Fruit fly (Drosophila melanogaster): ENCODE measurements around the gene wac.

Gene wac

dm6 chr3L:263500-264377 is 5.8 kb downstream of the wac start:
- no peak for TF ChIP-seq CG13204 (GFP tag; optimal IDR thresholded peaks at IDR 0.05)
- no peak for TF ChIP-seq CG8301 (tag; optimal IDR thresholded peaks at IDR 0.05)
- TF ChIP-seq fd96Ca (GFP tag; IDR thresholded peaks at IDR 0.05): 0 out of 3 replicates have a peak, but pooled peaks have one; percentile 33
- TF ChIP-seq Pif1A (GFP tag; optimal IDR thresholded peaks at IDR 0.05): no peak
- no peak for TF ChIP-seq Snoo (tag; optimal IDR thresholded peaks at IDR 0.05)

- TF ChIP-seq gl (tag; optimal IDR thresholded peaks at IDR 0.05): no peak
- no peak for TF ChIP-seq Snoo (tag; optimal IDR thresholded peaks at IDR 0.05)
- no peak for TF ChIP-seq CG8301 (tag; optimal IDR thresholded peaks at IDR 0.05)
- peak; percentile 7 for TF ChIP-seq CG8159 (tag; optimal IDR thresholded peaks at IDR 0.05)
- TF ChIP-seq CG15710 (tag; optimal IDR thresholded peaks at IDR 0.05): peak; percentile 13
- TF ChIP-seq CG32121 (GFP tag; IDR thresholded peaks at IDR 0.05): no peak
- no peak; the same call in 2 of the 3 replicates for TF ChIP-seq fd96Ca (GFP tag; IDR thresholded peaks at IDR 0.05)
- peak; percentile 41; the same call in 1 of the 3 replicates for TF ChIP-seq CG4496 (GFP tag; IDR thresholded peaks at IDR 0.05)
- peak; percentile 16 for TF ChIP-seq Pif1B (GFP tag; optimal IDR thresholded peaks at IDR 0.05)
- TF ChIP-seq CG12605 (GFP tag; IDR thresholded peaks at IDR 0.05): no peak
- TF ChIP-seq CG34367 (tag; optimal IDR thresholded peaks at IDR 0.05): no peak
Observed at dm6 chr3L:264378-265151, 6.6 kb downstream of the wac start, which contains the start of the genes Tudor-SN and mRpL17. TSS of gene Tudor-SN (minus strand) at chr3L:264380. TSS of gene mRpL17 (plus strand) at chr3L:264779.

- no peak for TF ChIP-seq CG10348 (GFP tag; IDR thresholded peaks at IDR 0.05)
- no peak for TF ChIP-seq D1 (tag; optimal IDR thresholded peaks at IDR 0.05)
- no peak for TF ChIP-seq EcR (GFP tag; optimal IDR thresholded peaks at IDR 0.05)
- TF ChIP-seq CG4496 (GFP tag; IDR thresholded peaks at IDR 0.05): no peak
- no peak for TF ChIP-seq Snoo (tag; optimal IDR thresholded peaks at IDR 0.05)
- TF ChIP-seq rn (GFP tag; IDR thresholded peaks at IDR 0.05): no peak
- TF ChIP-seq CG14655 (GFP tag; optimal IDR thresholded peaks at IDR 0.05): no peak
Observed at dm6 chr3L:265808-266207, 7.8 kb downstream of the wac start, which contains the start of gene CG34263. TSS of gene CG34263 (minus strand) at chr3L:265908.

dm6 chr3L:267083-267482 is 9.1 kb downstream of the wac start, which contains the start of gene miple1:
TSS of gene miple1 (plus strand) at chr3L:267299.
- TF ChIP-seq CG10348 (GFP tag; IDR thresholded peaks at IDR 0.05): no peak
- TF ChIP-seq CG4496 (GFP tag; IDR thresholded peaks at IDR 0.05): 0 out of 3 replicates have a peak, but pooled peaks have one; percentile 18

- TF ChIP-seq CG4496 (GFP tag; IDR thresholded peaks at IDR 0.05) (no peak), CG32121 (GFP tag; IDR thresholded peaks at IDR 0.05) (no peak), CG14655 (GFP tag; optimal IDR thresholded peaks at IDR 0.05) (no peak), CG17806 (tag; optimal IDR thresholded peaks at IDR 0.05) (no peak), gl (tag; optimal IDR thresholded peaks at IDR 0.05) (no peak), fd96Ca (GFP tag; IDR thresholded peaks at IDR 0.05) (no peak), CG9948 (tag; optimal IDR thresholded peaks at IDR 0.05) (no peak), CG10348 (GFP tag; IDR thresholded peaks at IDR 0.05) (no peak), Pif1B (GFP tag; optimal IDR thresholded peaks at IDR 0.05) (no peak), Ets98B (GFP tag; IDR thresholded peaks at IDR 0.05) (no peak), rn (GFP tag; IDR thresholded peaks at IDR 0.05) (no peak), CG15710 (tag; optimal IDR thresholded peaks at IDR 0.05) (no peak), CG8159 (tag; optimal IDR thresholded peaks at IDR 0.05) (no peak), CG13204 (GFP tag; optimal IDR thresholded peaks at IDR 0.05) (no peak), CG8301 (tag; optimal IDR thresholded peaks at IDR 0.05) (no peak), CG12605 (GFP tag; IDR thresholded peaks at IDR 0.05) (no peak), Snoo (tag; optimal IDR thresholded peaks at IDR 0.05) (no peak), Pif1A (GFP tag; optimal IDR thresholded peaks at IDR 0.05) (no peak)
Observed at dm6 chr3L:267618-268017, 9.6 kb downstream of the wac start.

- peak; percentile 67 for TF ChIP-seq CG8301 (tag; optimal IDR thresholded peaks at IDR 0.05)
- peak; percentile 77 for TF ChIP-seq CG8159 (tag; optimal IDR thresholded peaks at IDR 0.05)
- TF ChIP-seq Ets98B (GFP tag; IDR thresholded peaks at IDR 0.05): no peak; the same call in 1 of the 2 replicates
- peak; percentile 61 for TF ChIP-seq CG17806 (tag; optimal IDR thresholded peaks at IDR 0.05)
- no peak for TF ChIP-seq rn (GFP tag; IDR thresholded peaks at IDR 0.05)
- peak; percentile 65; the same call in 1 of the 2 replicates for TF ChIP-seq CG12605 (GFP tag; IDR thresholded peaks at IDR 0.05)
- peak; percentile 67 for TF ChIP-seq CG34367 (tag; optimal IDR thresholded peaks at IDR 0.05)
- peak; percentile 39 for TF ChIP-seq Snoo (tag; optimal IDR thresholded peaks at IDR 0.05)
- TF ChIP-seq Pif1B (GFP tag; optimal IDR thresholded peaks at IDR 0.05): peak; percentile 49
- peak; percentile 46; the same call in 2 of the 3 replicates for TF ChIP-seq CG4496 (GFP tag; IDR thresholded peaks at IDR 0.05)
- TF ChIP-seq CG15710 (tag; optimal IDR thresholded peaks at IDR 0.05): peak; percentile 49
- TF ChIP-seq CG32121 (GFP tag; IDR thresholded peaks at IDR 0.05): peak; percentile 23; the same call in 1 of the 2 replicates
- peak; percentile 59 for TF ChIP-seq D1 (tag; optimal IDR thresholded peaks at IDR 0.05)
- TF ChIP-seq CG14655 (GFP tag; optimal IDR thresholded peaks at IDR 0.05): peak; percentile 81
- peak; percentile 21 for TF ChIP-seq CG13204 (GFP tag; optimal IDR thresholded peaks at IDR 0.05)
- peak; percentile 45; the same call in 1 of the 3 replicates for TF ChIP-seq fd96Ca (GFP tag; IDR thresholded peaks at IDR 0.05)
- TF ChIP-seq CG9948 (tag; optimal IDR thresholded peaks at IDR 0.05): peak; percentile 79
- no peak for TF ChIP-seq CG10348 (GFP tag; IDR thresholded peaks at IDR 0.05)
- no peak for TF ChIP-seq EcR (GFP tag; optimal IDR thresholded peaks at IDR 0.05)
- TF ChIP-seq gl (tag; optimal IDR thresholded peaks at IDR 0.05): peak; percentile 53
- peak; percentile 66 for TF ChIP-seq Pif1A (GFP tag; optimal IDR thresholded peaks at IDR 0.05)
Observed at dm6 chr3L:270760-271500, 13.0 kb downstream of the wac start, which contains the start of gene miple2. TSS of gene miple2 (plus strand) at chr3L:271200.
